Fruit fly (Drosophila melanogaster): ENCODE measurements around the gene amrt.

DNA sequence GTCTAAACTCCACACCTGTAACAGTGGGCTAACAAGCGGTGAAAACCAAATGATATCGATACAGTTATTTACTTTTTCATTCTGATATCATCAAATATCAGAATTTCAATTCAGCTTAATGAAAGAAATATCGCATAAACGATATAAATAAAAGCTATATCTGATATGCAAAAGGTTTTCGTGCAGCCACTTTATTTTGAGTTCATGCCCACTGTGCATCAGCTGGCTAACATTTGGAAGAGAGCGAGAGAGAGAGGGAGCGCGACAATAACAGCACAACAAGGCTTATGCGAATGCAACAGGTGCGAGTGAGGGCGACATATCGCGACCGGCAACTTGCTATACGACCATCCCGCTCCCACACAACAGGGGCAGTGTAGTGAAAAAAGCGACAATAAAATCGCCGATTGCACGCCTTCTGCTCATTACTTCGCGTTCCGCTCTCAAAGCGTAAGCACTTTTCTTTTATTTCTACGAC, 42.8 kb upstream of the amrt start, which contains the start of gene CG11151:
- TF ChIP-seq cnc (optimal IDR thresholded peaks at IDR 0.05) (no peak), CG33017 (tag; optimal IDR thresholded peaks at IDR 0.05) (peak; percentile 93), CG7045 (GFP tag; optimal IDR thresholded peaks at IDR 0.05) (peak; percentile 85), CG11617 (GFP tag; optimal IDR thresholded peaks at IDR 0.05) (peak; percentile 95), Mnt (GFP tag; optimal IDR thresholded peaks at IDR 0.05) (peak; percentile 87), CG14711 (tag; optimal IDR thresholded peaks at IDR 0.05) (peak; percentile 94)

Measured in whole organism, adult.